Worm (Caenorhabditis elegans) whole organism, midembryonic: ENCODE data around the gene F52E10.4.

Experiments
- T22C8.4 ChIP-seq: fragments of 200-800 bp; sonication (Bioruptor generic); IDR thresholded peaks from 2 replicates; pipeline ENCODE4 v1.3.6; 2022; ENCODE audit warnings: missing genetic modification characterization, missing compliant biosample characterization
- cog-1 ChIP-seq: sonication (generic microtip); optimal IDR thresholded peaks from 2 replicates; lab custom pipeline; 2016; ENCODE audit warnings: missing genetic modification characterization, missing compliant biosample characterization
- flt-1 ChIP-seq: fragments of 200-800 bp; sonication (Bioruptor generic); IDR thresholded peaks from 2 replicates; pipeline ENCODE4 v1.3.6; 2022; ENCODE audit warnings: missing genetic modification characterization, missing compliant biosample characterization
- klf-2 ChIP-seq: fragments of 200-800 bp; sonication (Bioruptor generic); conservative IDR thresholded peaks from 2 replicates; pipeline ENCODE4 v1.3.6; 2022; ENCODE audit warnings: missing genetic modification reagents, missing genetic modification characterization, missing compliant biosample characterization
- med-1 ChIP-seq: sonication (generic microtip); optimal IDR thresholded peaks from 2 replicates; lab custom pipeline; 2017; ENCODE audit warnings: missing genetic modification characterization, mild to moderate bottlenecking, missing compliant biosample characterization, antibody characterized with exemption, missing genetic modification reagents; ENCODE audit not compliant: insufficient read depth
- ref-1 ChIP-seq: fragments of 200-800 bp; sonication (Bioruptor generic); conservative IDR thresholded peaks from 2 replicates; pipeline ENCODE4 v1.3.6; 2022; ENCODE audit warnings: missing genetic modification reagents, missing genetic modification characterization, missing compliant biosample characterization
- tab-1 ChIP-seq: fragments of 200-800 bp; sonication (Bioruptor generic); IDR thresholded peaks from 2 replicates; pipeline ENCODE4 v1.3.6; 2022; ENCODE audit warnings: missing genetic modification characterization, missing compliant biosample characterization
- ztf-23 ChIP-seq: fragments of 200-800 bp; sonication (Bioruptor generic); IDR thresholded peaks from 2 replicates; pipeline ENCODE4 v1.3.6; 2022; ENCODE audit warnings: missing genetic modification reagents, missing genetic modification characterization, missing compliant biosample characterization
- ztf-29 ChIP-seq: fragments of 200-800 bp; sonication (Bioruptor generic); IDR thresholded peaks from 2 replicates; pipeline ENCODE4 v1.3.6; 2022; ENCODE audit warnings: missing genetic modification reagents, missing genetic modification characterization, missing compliant biosample characterization

DNA sequence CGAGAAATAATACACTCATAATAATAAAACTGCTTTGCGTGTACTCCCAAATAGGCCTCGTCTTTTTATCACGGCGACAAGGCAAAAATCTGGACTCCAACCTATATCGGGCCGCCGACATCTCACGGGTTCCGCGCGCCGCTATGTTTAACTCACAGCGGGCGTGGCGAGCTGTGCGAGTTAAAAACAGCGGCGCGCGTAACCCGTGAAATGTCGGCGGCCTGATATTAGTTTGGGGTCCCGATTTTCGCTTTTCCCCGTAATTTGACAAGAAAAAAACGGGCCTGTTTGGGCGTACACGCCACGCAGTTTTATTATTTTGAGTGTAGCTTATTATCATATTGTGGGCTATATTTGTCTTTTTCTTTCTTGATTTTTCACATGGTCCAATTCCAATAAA is 49.0 kb upstream of the F52E10.4 start:
- no peak for TF ChIP-seq T22C8.4
- no peak for TF ChIP-seq ztf-29 (GFP tag; lab: Robert Waterston, UW)
- no peak for TF ChIP-seq tab-1
- TF ChIP-seq cog-1 (tag; lab: Kevin White, UChicago) = no peak
- no peak for TF ChIP-seq med-1 (GFP tag; lab: Kevin White, UChicago)
- TF ChIP-seq flt-1 (GFP tag; lab: Robert Waterston, UW) = no peak
- TF ChIP-seq klf-2 (GFP tag; lab: Robert Waterston, UW) = no peak
- no peak for TF ChIP-seq ref-1 (GFP tag; lab: Robert Waterston, UW)
- TF ChIP-seq ztf-23 (GFP tag; lab: Robert Waterston, UW) = no peak
